Worm (Caenorhabditis elegans) whole organism, L3 larva: ENCODE results near the gene F31E8.4.

Source experiments
- ama-1 ChIP-seq: fragments of 150-350 bp; optimal IDR thresholded peaks from 2 replicates; lab custom pipeline; 2018
- ceh-82 ChIP-seq: fragments of 150-350 bp; optimal IDR thresholded peaks from 2 replicates; lab custom pipeline; 2014; ENCODE audit warnings: missing biosample characterization, missing genetic modification characterization
- fos-1 ChIP-seq: fragments of 150-350 bp; optimal IDR thresholded peaks from 2 replicates; lab custom pipeline; 2014; ENCODE audit warnings: missing biosample characterization, missing genetic modification characterization
- lsy-12 ChIP-seq: sonication (generic microtip); optimal IDR thresholded peaks from 2 replicates; lab custom pipeline; 2016; ENCODE audit warnings: mild to moderate bottlenecking, missing genetic modification characterization, missing compliant biosample characterization
- nhr-11 ChIP-seq: fragments of 150-350 bp; optimal IDR thresholded peaks from 2 replicates; lab custom pipeline; 2014; ENCODE audit warnings: missing biosample characterization, missing genetic modification characterization
- nhr-67 ChIP-seq: fragments of 150-350 bp; optimal IDR thresholded peaks from 2 replicates; lab custom pipeline; 2014; ENCODE audit warnings: missing biosample characterization, missing genetic modification characterization
- nhr-77 ChIP-seq: fragments of 150-350 bp; optimal IDR thresholded peaks from 2 replicates; lab custom pipeline; 2014; ENCODE audit warnings: missing biosample characterization, missing genetic modification characterization
- snpc-4 ChIP-seq: fragments of 150-350 bp; optimal IDR thresholded peaks from 2 replicates; lab custom pipeline; 2014; ENCODE audit warnings: missing biosample characterization, missing genetic modification characterization
- ztf-11 ChIP-seq: fragments of 150-350 bp; optimal IDR thresholded peaks from 2 replicates; lab custom pipeline; 2014; ENCODE audit warnings: missing biosample characterization, missing genetic modification characterization

- TF ChIP-seq nhr-77 (tag; lab: Kevin White, UChicago) (no peak), ama-1 (no peak), ceh-82 (tag; lab: Kevin White, UChicago) (no peak), snpc-4 (tag; lab: Kevin White, UChicago) (peak; percentile 33), nhr-67 (tag; lab: Kevin White, UChicago) (no peak), lsy-12 (tag; lab: Kevin White, UChicago) (no peak), nhr-11 (tag; lab: Kevin White, UChicago) (no peak), ztf-11 (tag; lab: Kevin White, UChicago) (no peak), fos-1 (tag; lab: Kevin White, UChicago) (no peak)
These were observed 24.0 kb upstream of the F31E8.4 start for ce11 chrII:6823912-6824311.
